Worm (Caenorhabditis elegans) whole organism, L1 larva: Measurements from ENCODE around the gene Y71H2AM.14.

ENCODE experiments used
- C16A3.4 ChIP-seq: fragments of 150-350 bp; optimal IDR thresholded peaks from 2 replicates; lab custom pipeline; 2014; ENCODE audit warnings: missing biosample characterization, missing genetic modification characterization
- C34B4.2 ChIP-seq: sonication (generic microtip); optimal IDR thresholded peaks from 2 replicates; lab custom pipeline; 2017; ENCODE audit warnings: mild to moderate bottlenecking, missing genetic modification characterization, missing compliant biosample characterization
- alr-1 ChIP-seq: fragments of 200-800 bp; sonication (Bioruptor generic); optimal IDR thresholded peaks from 2 replicates; lab custom pipeline; 2018; ENCODE audit warnings: borderline replicate concordance, mild to moderate bottlenecking, missing genetic modification characterization, missing compliant biosample characterization
- aly-2 ChIP-seq: fragments of 150-350 bp; optimal IDR thresholded peaks from 2 replicates; lab custom pipeline; 2014; ENCODE audit warnings: missing biosample characterization, missing genetic modification characterization
- ceh-8 ChIP-seq: fragments of 200-800 bp; sonication (Bioruptor generic); optimal IDR thresholded peaks from 2 replicates; lab custom pipeline; 2018; ENCODE audit warnings: mild to moderate bottlenecking, missing genetic modification characterization, moderate library complexity, missing compliant biosample characterization
- ceh-90 ChIP-seq: sonication (generic microtip); optimal IDR thresholded peaks from 2 replicates; lab custom pipeline; 2016; ENCODE audit warnings: missing genetic modification characterization, missing compliant biosample characterization
- ces-1 ChIP-seq: fragments of 150-350 bp; optimal IDR thresholded peaks from 2 replicates; lab custom pipeline; 2014; ENCODE audit warnings: missing biosample characterization, missing genetic modification reagents, missing genetic modification characterization
- dsc-1 ChIP-seq: sonication (generic microtip); optimal IDR thresholded peaks from 2 replicates; lab custom pipeline; 2016; ENCODE audit warnings: mild to moderate bottlenecking, missing genetic modification characterization, missing compliant biosample characterization
- efl-1 ChIP-seq, 4 experiments: fragments of 150-350 bp; optimal IDR thresholded peaks in 3 of 4; peaks in 1 of 4; 1 replicate in 1 of 4; 2 replicates in 3 of 4; lab custom pipeline; 2014; ENCODE audit warnings: missing biosample characterization in 2 of 4, missing genetic modification characterization in 2 of 4, missing genetic modification reagents in 2 of 4
- efl-3 ChIP-seq: fragments of 200-800 bp; sonication (Bioruptor generic); optimal IDR thresholded peaks from 2 replicates; lab custom pipeline; 2018; ENCODE audit warnings: mild to moderate bottlenecking, missing genetic modification characterization, missing compliant biosample characterization
- elt-2 ChIP-seq: sonication (generic microtip); optimal IDR thresholded peaks from 2 replicates; lab custom pipeline; 2016; ENCODE audit warnings: missing genetic modification characterization, mild to moderate bottlenecking, inconsistent platforms, missing compliant biosample characterization, missing genetic modification reagents
- fkh-8 ChIP-seq: sonication (generic microtip); optimal IDR thresholded peaks from 2 replicates; lab custom pipeline; 2016; ENCODE audit warnings: mild to moderate bottlenecking, missing genetic modification characterization, missing compliant biosample characterization
- hlh-4 ChIP-seq: sonication (generic microtip); optimal IDR thresholded peaks from 2 replicates; lab custom pipeline; 2016; ENCODE audit warnings: mild to moderate bottlenecking, missing genetic modification characterization, missing compliant biosample characterization
- isw-1 ChIP-seq: fragments of 200-800 bp; sonication (Bioruptor generic); IDR thresholded peaks from 2 replicates; pipeline ENCODE4 v1.3.6; 2022; ENCODE audit warnings: missing genetic modification characterization, missing compliant biosample characterization
- lin-14 ChIP-seq: fragments of 200-800 bp; sonication (Bioruptor generic); optimal IDR thresholded peaks from 2 replicates; lab custom pipeline; 2018; ENCODE audit warnings: mild to moderate bottlenecking, missing genetic modification characterization, moderate library complexity, missing compliant biosample characterization
- lin-39 ChIP-seq: fragments of 150-350 bp; optimal IDR thresholded peaks from 2 replicates; lab custom pipeline; 2014; ENCODE audit warnings: missing biosample characterization, missing genetic modification reagents, missing genetic modification characterization
- lsy-2 ChIP-seq, 2 experiments: fragments of 150-350 bp; optimal IDR thresholded peaks; 2 replicates each; lab custom pipeline; 2014; ENCODE audit warnings: missing biosample characterization in 2 of 2, missing genetic modification characterization in 2 of 2
- mdl-1 ChIP-seq, 2 experiments: fragments of 150-350 bp; optimal IDR thresholded peaks; 2 replicates each; lab custom pipeline; 2014 to 2017; ENCODE audit warnings: missing biosample characterization in 2 of 2, missing genetic modification characterization in 2 of 2, inconsistent platforms in 1 of 2
- mef-2 ChIP-seq: fragments of 150-350 bp; optimal IDR thresholded peaks from 2 replicates; lab custom pipeline; 2014; ENCODE audit warnings: missing biosample characterization, missing genetic modification characterization
- nhr-19 ChIP-seq: fragments of 200-800 bp; sonication (Bioruptor generic); conservative IDR thresholded peaks from 2 replicates; pipeline ENCODE4 v1.3.6; 2022; ENCODE audit warnings: missing genetic modification characterization, missing compliant biosample characterization
- nhr-77 ChIP-seq: fragments of 150-350 bp; optimal IDR thresholded peaks from 2 replicates; lab custom pipeline; 2014; ENCODE audit warnings: missing biosample characterization, missing genetic modification characterization
- pqm-1 ChIP-seq: sonication (generic microtip); optimal IDR thresholded peaks from 3 replicates; lab custom pipeline; 2017; ENCODE audit warnings: missing biosample characterization, missing genetic modification characterization
- skn-1 ChIP-seq: fragments of 150-350 bp; optimal IDR thresholded peaks from 2 replicates; lab custom pipeline; 2014; ENCODE audit warnings: missing biosample characterization, missing genetic modification characterization
- snpc-4 ChIP-seq: fragments of 150-350 bp; optimal IDR thresholded peaks from 2 replicates; lab custom pipeline; 2014; ENCODE audit warnings: missing biosample characterization, missing genetic modification characterization
- snu-23 ChIP-seq: sonication (generic microtip); optimal IDR thresholded peaks from 2 replicates; lab custom pipeline; 2016; ENCODE audit warnings: missing genetic modification characterization, missing compliant biosample characterization
- sox-4 ChIP-seq: sonication (generic microtip); optimal IDR thresholded peaks from 2 replicates; lab custom pipeline; 2016; ENCODE audit warnings: missing genetic modification characterization, missing compliant biosample characterization
- swsn-7 ChIP-seq: sonication (generic microtip); optimal IDR thresholded peaks from 2 replicates; lab custom pipeline; 2016; ENCODE audit warnings: missing genetic modification characterization, missing compliant biosample characterization
- tbx-2 ChIP-seq: sonication (generic microtip); optimal IDR thresholded peaks from 2 replicates; lab custom pipeline; 2016; ENCODE audit warnings: missing genetic modification characterization, missing compliant biosample characterization
- unc-98 ChIP-seq: fragments of 200-800 bp; sonication (Bioruptor generic); IDR thresholded peaks from 2 replicates; pipeline ENCODE4 v1.3.6; 2022; ENCODE audit warnings: missing genetic modification characterization, missing compliant biosample characterization
- zag-1 ChIP-seq: fragments of 150-350 bp; optimal IDR thresholded peaks from 2 replicates; lab custom pipeline; 2014; ENCODE audit warnings: missing biosample characterization, missing genetic modification characterization
- zip-4 ChIP-seq: fragments of 200-800 bp; sonication (Bioruptor generic); optimal IDR thresholded peaks from 2 replicates; lab custom pipeline; 2018; ENCODE audit warnings: mild to moderate bottlenecking, missing genetic modification characterization, moderate library complexity, missing compliant biosample characterization
- ztf-11 ChIP-seq, 2 experiments: sonication (generic microtip); optimal IDR thresholded peaks; 2 replicates each; lab custom pipeline; 2016 to 2017; ENCODE audit warnings: missing genetic modification characterization in 2 of 2, missing biosample characterization in 1 of 2, missing compliant biosample characterization in 1 of 2
- ztf-4 ChIP-seq: fragments of 150-350 bp; optimal IDR thresholded peaks from 2 replicates; lab custom pipeline; 2014; ENCODE audit warnings: missing biosample characterization, missing genetic modification characterization

Gene Y71H2AM.14

ce11 chrIII:2746553-2746952 is at the start of gene Y71H2AM.14:
Gene Y71H2AM.14 (minus strand): TSS chrIII:2746653.
- no peak for TF ChIP-seq snu-23 (GFP tag; lab: Kevin White, UChicago)
- TF ChIP-seq skn-1 (tag; lab: Kevin White, UChicago): no peak
- no peak for TF ChIP-seq mdl-1 (tag; optimal IDR thresholded peaks at IDR 0.05; lab: Kevin White, UChicago)
- no peak for TF ChIP-seq hlh-4
- TF ChIP-seq zag-1 (tag; lab: Kevin White, UChicago): no peak
- no peak for TF ChIP-seq pqm-1 (tag; lab: Kevin White, UChicago)
- TF ChIP-seq nhr-77 (tag; lab: Kevin White, UChicago): no peak
- TF ChIP-seq efl-1 (optimal IDR thresholded peaks at IDR 0.05; lab: Kevin White, UChicago): no peak
- no peak for TF ChIP-seq efl-1 (GFP tag; optimal IDR thresholded peaks at IDR 0.05 in 1 of 2; lab: Kevin White, UChicago)
- TF ChIP-seq ces-1 (GFP tag; lab: Kevin White, UChicago): no peak
- no peak for TF ChIP-seq C16A3.4 (tag; lab: Kevin White, UChicago)
- no peak for TF ChIP-seq unc-98 (GFP tag; lab: Robert Waterston, UW)
- TF ChIP-seq alr-1 (tag; lab: Kevin White, UChicago): no peak
- TF ChIP-seq tbx-2 (tag; lab: Kevin White, UChicago): no peak
- TF ChIP-seq swsn-7 (tag; lab: Kevin White, UChicago): no peak
- no peak for TF ChIP-seq dsc-1
- TF ChIP-seq zip-4 (GFP tag; lab: Kevin White, UChicago): no peak

ce11 chrIII:2795442-2796023 is 49.1 kb upstream of the Y71H2AM.14 start:
- peak; percentile 6 for TF ChIP-seq snpc-4 (tag; lab: Kevin White, UChicago)
- TF ChIP-seq ces-1 (GFP tag; lab: Kevin White, UChicago): no peak
- peak; percentile 20; the same call in 1 of the 2 replicates for TF ChIP-seq nhr-19 (GFP tag; lab: Robert Waterston, UW)
- TF ChIP-seq isw-1 (GFP tag; lab: Robert Waterston, UW): no peak

ce11 chrIII:2794057-2794456 is 47.6 kb upstream of the Y71H2AM.14 start:
- no peak for TF ChIP-seq lin-14 (GFP tag; lab: Kevin White, UChicago)
- no peak for TF ChIP-seq efl-3 (GFP tag; lab: Kevin White, UChicago)
- TF ChIP-seq ztf-11 (tag; optimal IDR thresholded peaks at IDR 0.05; lab: Kevin White, UChicago): no peak
- TF ChIP-seq zip-4 (GFP tag; lab: Kevin White, UChicago): no peak
- TF ChIP-seq snu-23 (GFP tag; lab: Kevin White, UChicago): no peak
- no peak for TF ChIP-seq mef-2
- no peak for TF ChIP-seq elt-2 (tag; lab: Kevin White, UChicago)
- TF ChIP-seq zag-1 (tag; lab: Kevin White, UChicago): no peak

- no peak for TF ChIP-seq C34B4.2 (tag; lab: Kevin White, UChicago)
- TF ChIP-seq sox-4 (tag; lab: Kevin White, UChicago): no peak
- no peak for TF ChIP-seq lsy-2 (tag; optimal IDR thresholded peaks at IDR 0.05; lab: Kevin White, UChicago)
- TF ChIP-seq tbx-2 (tag; lab: Kevin White, UChicago): no peak
- no peak for TF ChIP-seq aly-2 (tag; lab: Kevin White, UChicago)
- TF ChIP-seq elt-2 (tag; lab: Kevin White, UChicago): no peak
- no peak for TF ChIP-seq ztf-4 (tag; lab: Kevin White, UChicago)
- TF ChIP-seq lin-39: no peak
- no peak for TF ChIP-seq ceh-8 (GFP tag; lab: Kevin White, UChicago)
- no peak for TF ChIP-seq ztf-11 (tag; optimal IDR thresholded peaks at IDR 0.05; lab: Kevin White, UChicago)
- TF ChIP-seq ceh-90: no peak
- no peak for TF ChIP-seq efl-1 (optimal IDR thresholded peaks at IDR 0.05; lab: Kevin White, UChicago)
- no peak for TF ChIP-seq efl-1 (GFP tag; optimal IDR thresholded peaks at IDR 0.05 in 1 of 2; lab: Kevin White, UChicago)
- no peak for TF ChIP-seq fkh-8 (tag; lab: Kevin White, UChicago)
- TF ChIP-seq, all 84 proteins: peak for 0
These were observed 41.6 kb upstream of the Y71H2AM.14 start, which contains the start of gene tbcc-1 for ce11 chrIII:2787979-2788491. Gene tbcc-1 (plus strand): TSS chrIII:2788441.
